Fruit fly (Drosophila melanogaster) whole organism, embryonic: ENCODE measurements around the gene CG13700.

ENCODE experiments used
- CG10462 ChIP-seq: fragments of 200-800 bp; sonication (Bioruptor generic); optimal IDR thresholded peaks from 2 replicates; lab custom pipeline; 2016; ENCODE audit warnings: missing biosample characterization, missing genetic modification characterization
- CG11456 ChIP-seq: fragments of 200-800 bp; sonication (Bioruptor generic); IDR thresholded peaks from 3 replicates; pipeline ENCODE4 v1.3.6; 2022; ENCODE audit warnings: missing biosample characterization, missing genetic modification characterization
- CG11560 ChIP-seq: fragments of 200-800 bp; sonication (Bioruptor generic); IDR thresholded peaks from 3 replicates; pipeline ENCODE4 v1.3.6; 2022; ENCODE audit warnings: missing biosample characterization, missing genetic modification characterization
- CG12219 ChIP-seq: fragments of 200-800 bp; sonication (Bioruptor generic); optimal IDR thresholded peaks from 3 replicates; lab custom pipeline; 2018; ENCODE audit warnings: missing biosample characterization, mild to moderate bottlenecking, missing genetic modification characterization
- CG14014 ChIP-seq: fragments of 200-800 bp; sonication (Bioruptor generic); IDR thresholded peaks from 2 replicates; pipeline ENCODE4 v1.3.6; 2022; ENCODE audit warnings: missing biosample characterization, missing genetic modification characterization
- CG14050 ChIP-seq: fragments of 200-800 bp; sonication (Bioruptor generic); IDR thresholded peaks from 3 replicates; pipeline ENCODE4 v1.3.6; 2022; ENCODE audit warnings: missing biosample characterization, missing genetic modification characterization
- CG14441 ChIP-seq: fragments of 200-800 bp; sonication (Bioruptor generic); IDR thresholded peaks from 2 replicates; pipeline ENCODE4 v1.3.6; 2022; ENCODE audit warnings: missing biosample characterization, missing genetic modification characterization
- CG15011 ChIP-seq: fragments of 200-800 bp; sonication (Bioruptor generic); optimal IDR thresholded peaks from 3 replicates; lab custom pipeline; 2018; ENCODE audit warnings: missing biosample characterization, mild to moderate bottlenecking, missing genetic modification characterization
- CG17328 ChIP-seq: fragments of 200-800 bp; sonication (Bioruptor generic); IDR thresholded peaks from 2 replicates; pipeline ENCODE4 v1.3.6; 2022; ENCODE audit warnings: missing biosample characterization, missing genetic modification characterization
- CG18476 ChIP-seq: fragments of 200-800 bp; sonication (Bioruptor generic); optimal IDR thresholded peaks from 2 replicates; lab custom pipeline; 2016; ENCODE audit warnings: missing biosample characterization, mild to moderate bottlenecking, missing genetic modification characterization
- CG2120 ChIP-seq: fragments of 200-800 bp; sonication (Bioruptor generic); optimal IDR thresholded peaks from 3 replicates; lab custom pipeline; 2016; ENCODE audit warnings: missing biosample characterization, missing genetic modification characterization
- CG30403 ChIP-seq: fragments of 200-800 bp; sonication (Bioruptor generic); optimal IDR thresholded peaks from 3 replicates; lab custom pipeline; 2016; ENCODE audit warnings: missing biosample characterization, missing genetic modification characterization
- CG3281 ChIP-seq: fragments of 200-800 bp; sonication (Bioruptor generic); optimal IDR thresholded peaks from 3 replicates; lab custom pipeline; 2017; ENCODE audit warnings: missing biosample characterization, mild to moderate bottlenecking, missing genetic modification characterization
- CG5180 ChIP-seq: fragments of 200-800 bp; sonication (Bioruptor generic); optimal IDR thresholded peaks from 3 replicates; lab custom pipeline; 2017; ENCODE audit warnings: missing biosample characterization, missing genetic modification characterization, mild to moderate bottlenecking, moderate library complexity, missing genetic modification reagents
- CG7357 ChIP-seq: fragments of 200-800 bp; sonication (Bioruptor generic); IDR thresholded peaks from 3 replicates; pipeline ENCODE4 v1.3.6; 2022; ENCODE audit warnings: missing biosample characterization, missing genetic modification characterization
- CG7372 ChIP-seq: fragments of 200-800 bp; sonication (Bioruptor generic); IDR thresholded peaks from 2 replicates; pipeline ENCODE4 v1.3.6; 2022; ENCODE audit warnings: missing biosample characterization, missing genetic modification characterization
- CG7556 ChIP-seq: fragments of 200-800 bp; sonication (Bioruptor generic); optimal IDR thresholded peaks from 2 replicates; lab custom pipeline; 2017; ENCODE audit warnings: missing biosample characterization, mild to moderate bottlenecking, missing genetic modification characterization
- CG7839 ChIP-seq: fragments of 200-800 bp; sonication (Bioruptor generic); optimal IDR thresholded peaks from 3 replicates; lab custom pipeline; 2018; ENCODE audit warnings: missing biosample characterization, mild to moderate bottlenecking, missing genetic modification characterization, moderate library complexity
- CG8944 ChIP-seq: fragments of 200-800 bp; sonication (Bioruptor generic); optimal IDR thresholded peaks from 3 replicates; lab custom pipeline; 2016; ENCODE audit warnings: missing biosample characterization, missing genetic modification characterization
- D19A ChIP-seq: fragments of 200-800 bp; optimal IDR thresholded peaks from 3 replicates; lab custom pipeline; 2019; ENCODE audit warnings: missing biosample characterization, mild to moderate bottlenecking, missing genetic modification characterization, moderate library complexity
- Deaf1 ChIP-seq: fragments of 200-800 bp; optimal IDR thresholded peaks from 3 replicates; lab custom pipeline; 2019; ENCODE audit warnings: missing biosample characterization, mild to moderate bottlenecking, missing genetic modification characterization, moderate library complexity
- Dek ChIP-seq: fragments of 200-800 bp; sonication (Bioruptor generic); optimal IDR thresholded peaks from 3 replicates; lab custom pipeline; 2019; ENCODE audit warnings: missing biosample characterization, mild to moderate bottlenecking, missing genetic modification characterization, moderate library complexity
- Dip2 ChIP-seq: fragments of 200-800 bp; sonication (Bioruptor generic); IDR thresholded peaks from 2 replicates; pipeline ENCODE4 v1.3.6; 2022; ENCODE audit warnings: missing biosample characterization, missing genetic modification characterization
- Dll ChIP-seq: fragments of 200-800 bp; sonication (Bioruptor generic); IDR thresholded peaks from 4 replicates; pipeline ENCODE4 v1.3.6; 2022; ENCODE audit warnings: missing biosample characterization, missing genetic modification characterization; ENCODE audit not compliant: partially characterized antibody
- Drgx ChIP-seq: fragments of 200-800 bp; sonication (Bioruptor generic); IDR thresholded peaks from 2 replicates; pipeline ENCODE4 v1.3.6; 2022; ENCODE audit warnings: missing biosample characterization, missing genetic modification characterization
- GATAe ChIP-seq: fragments of 200-800 bp; sonication (Bioruptor generic); conservative IDR thresholded peaks from 2 replicates; pipeline ENCODE4 v1.3.6; 2022; ENCODE audit warnings: missing biosample characterization, missing genetic modification characterization
- HHEX ChIP-seq: fragments of 200-800 bp; sonication (Bioruptor generic); optimal IDR thresholded peaks from 3 replicates; lab custom pipeline; 2017; ENCODE audit warnings: missing biosample characterization, mild to moderate bottlenecking, missing genetic modification characterization, missing genetic modification reagents
- Hr3 ChIP-seq: fragments of 200-800 bp; sonication (Bioruptor generic); optimal IDR thresholded peaks from 3 replicates; lab custom pipeline; 2016; ENCODE audit warnings: missing biosample characterization, missing genetic modification characterization
- Nf-YC ChIP-seq: fragments of 200-800 bp; optimal IDR thresholded peaks from 3 replicates; lab custom pipeline; 2019; ENCODE audit warnings: missing biosample characterization, mild to moderate bottlenecking, missing genetic modification characterization, moderate library complexity
- NfI ChIP-seq: fragments of 200-800 bp; sonication (Bioruptor generic); optimal IDR thresholded peaks from 3 replicates; lab custom pipeline; 2018; ENCODE audit warnings: missing biosample characterization, mild to moderate bottlenecking, missing genetic modification characterization, moderate library complexity
- Oli ChIP-seq: fragments of 200-800 bp; sonication (Bioruptor generic); optimal IDR thresholded peaks from 2 replicates; lab custom pipeline; 2018; ENCODE audit warnings: missing biosample characterization, mild to moderate bottlenecking, missing genetic modification characterization, moderate library complexity
- Ravus ChIP-seq: fragments of 200-800 bp; sonication (Bioruptor generic); IDR thresholded peaks from 2 replicates; pipeline ENCODE4 v1.3.6; 2022; ENCODE audit warnings: missing biosample characterization, missing genetic modification characterization
- Sox102F ChIP-seq: fragments of 200-800 bp; sonication (Bioruptor generic); optimal IDR thresholded peaks from 2 replicates; lab custom pipeline; 2018; ENCODE audit warnings: missing biosample characterization, mild to moderate bottlenecking, missing genetic modification characterization, moderate library complexity
- aop ChIP-seq: fragments of 200-800 bp; sonication (Bioruptor generic); IDR thresholded peaks from 2 replicates; pipeline ENCODE4 v1.3.6; 2022; ENCODE audit warnings: missing biosample characterization, missing genetic modification characterization
- az2 ChIP-seq: fragments of 200-800 bp; sonication (Bioruptor generic); optimal IDR thresholded peaks from 3 replicates; lab custom pipeline; 2016; ENCODE audit warnings: missing biosample characterization, missing genetic modification characterization
- ci ChIP-seq: fragments of 200-800 bp; sonication (Bioruptor generic); IDR thresholded peaks from 3 replicates; pipeline ENCODE4 v1.3.6; 2022; ENCODE audit warnings: missing biosample characterization, missing genetic modification characterization
- da ChIP-seq: fragments of 200-800 bp; sonication (Bioruptor generic); optimal IDR thresholded peaks from 2 replicates; lab custom pipeline; 2016; ENCODE audit warnings: missing biosample characterization, missing genetic modification characterization
- eve ChIP-seq, 2 experiments: fragments of >200 bp; optimal IDR thresholded peaks; 2 replicates each; lab custom pipeline; 2017; ENCODE audit warnings: missing biosample characterization in 2 of 2, missing genetic modification characterization in 2 of 2
- gce ChIP-seq: fragments of 200-800 bp; sonication (Bioruptor generic); IDR thresholded peaks from 3 replicates; pipeline ENCODE4 v1.3.6; 2022; ENCODE audit warnings: missing biosample characterization, missing genetic modification characterization
- gsb ChIP-seq: fragments of 200-800 bp; sonication (Bioruptor generic); IDR thresholded peaks from 2 replicates; pipeline ENCODE4 v1.3.6; 2022; ENCODE audit warnings: missing biosample characterization, missing genetic modification characterization
- gsb-n ChIP-seq: fragments of 200-800 bp; sonication (Bioruptor generic); optimal IDR thresholded peaks from 3 replicates; lab custom pipeline; 2018; ENCODE audit warnings: missing biosample characterization, mild to moderate bottlenecking, missing genetic modification characterization
- kni ChIP-seq: fragments of 200-800 bp; sonication (Bioruptor generic); optimal IDR thresholded peaks from 3 replicates; lab custom pipeline; 2017; ENCODE audit warnings: mild to moderate bottlenecking, missing biosample characterization, missing genetic modification reagents, missing genetic modification characterization
- pum ChIP-seq: fragments of 200-800 bp; sonication (Bioruptor generic); optimal IDR thresholded peaks from 2 replicates; lab custom pipeline; 2016; ENCODE audit warnings: missing biosample characterization, missing genetic modification characterization
- pzg ChIP-seq: fragments of 200-800 bp; sonication (Bioruptor generic); optimal IDR thresholded peaks from 3 replicates; lab custom pipeline; 2018; ENCODE audit warnings: missing biosample characterization, mild to moderate bottlenecking, missing genetic modification characterization, moderate library complexity
- rib ChIP-seq: fragments of 200-800 bp; sonication (Bioruptor generic); IDR thresholded peaks from 2 replicates; pipeline ENCODE4 v1.3.6; 2022; ENCODE audit warnings: missing biosample characterization, missing genetic modification characterization
- run ChIP-seq: fragments of 200-800 bp; sonication (Bioruptor generic); optimal IDR thresholded peaks from 3 replicates; lab custom pipeline; 2018; ENCODE audit warnings: missing biosample characterization, mild to moderate bottlenecking, missing genetic modification characterization
- slbo ChIP-seq: fragments of 200-800 bp; sonication (Bioruptor generic); IDR thresholded peaks from 2 replicates; pipeline ENCODE4 v1.3.6; 2022; ENCODE audit warnings: missing biosample characterization, missing genetic modification characterization
- trh ChIP-seq: fragments of 200-800 bp; sonication (Bioruptor generic); optimal IDR thresholded peaks from 2 replicates; lab custom pipeline; 2016; ENCODE audit warnings: missing biosample characterization, missing genetic modification characterization
- wor ChIP-seq: fragments of 200-800 bp; sonication (Bioruptor generic); IDR thresholded peaks from 2 replicates; pipeline ENCODE4 v1.3.6; 2022; ENCODE audit warnings: missing biosample characterization, missing genetic modification characterization
- z ChIP-seq: fragments of 200-800 bp; sonication (Bioruptor generic); IDR thresholded peaks from 3 replicates; pipeline ENCODE4 v1.3.6; 2022; ENCODE audit warnings: missing biosample characterization, missing genetic modification characterization

CG13700 gene

dm6 chr3L:18272321-18273054 is 28.6 kb downstream of the CG13700 start (continued):
- TF ChIP-seq CG30403 (GFP tag; lab: Kevin White, UChicago) (peak; percentile 51), Deaf1 (tag; lab: Kevin White, UChicago) (peak; percentile 80), CG14014 (GFP tag; lab: Robert Waterston, UW) (peak; percentile 28; the same call in 1 of the 2 replicates), z (GFP tag; lab: Robert Waterston, UW) (peak; percentile 88), gsb-n (tag; lab: Kevin White, UChicago) (peak; percentile 30), CG11456 (GFP tag; lab: Robert Waterston, UW) (no peak), GATAe (GFP tag; lab: Robert Waterston, UW) (no peak), CG15011 (no peak), pum (GFP tag; lab: Kevin White, UChicago) (peak; percentile 10), Dek (tag; lab: Kevin White, UChicago) (no peak), Drgx (GFP tag; lab: Robert Waterston, UW) (no peak), pzg (GFP tag; lab: Kevin White, UChicago) (no peak), Ravus (GFP tag; lab: Robert Waterston, UW) (no peak), ci (peak; percentile 54; the same call in 1 of the 3 replicates), CG17328 (GFP tag; lab: Robert Waterston, UW) (peak; percentile 59; the same call in 1 of the 2 replicates), slbo (GFP tag; lab: Robert Waterston, UW) (no peak), CG12219 (GFP tag; lab: Kevin White, UChicago) (peak; percentile 20), CG14441 (GFP tag; lab: Robert Waterston, UW) (0 out of 2 replicates have a peak, but pooled peaks have one; percentile 4), run (tag; lab: Kevin White, UChicago) (peak; percentile 6), gsb (GFP tag; lab: Robert Waterston, UW) (no peak), HHEX (GFP tag; lab: Kevin White, UChicago) (peak; percentile 4), CG7839 (tag; lab: Kevin White, UChicago) (peak; percentile 66), eve (GFP tag; optimal IDR thresholded peaks at IDR 0.05; lab: Kevin White, UChicago) (peak in 1 of 2 experiments; percentile 84), CG14050 (GFP tag; lab: Robert Waterston, UW) (no peak), az2 (peak; percentile 20), CG7357 (GFP tag; lab: Robert Waterston, UW) (peak; percentile 48; the same call in 1 of the 3 replicates), CG3281 (peak; percentile 29), kni (GFP tag; lab: Kevin White, UChicago) (peak; percentile 64), CG8944 (GFP tag; lab: Kevin White, UChicago) (no peak), NfI (GFP tag; lab: Kevin White, UChicago) (no peak), Sox102F (peak; percentile 41), gce (GFP tag; lab: Robert Waterston, UW) (0 out of 3 replicates have a peak, but pooled peaks have one; percentile 33), aop (GFP tag; lab: Robert Waterston, UW) (no peak), Nf-YC (tag; lab: Kevin White, UChicago) (peak; percentile 22), CG7556 (GFP tag; lab: Kevin White, UChicago) (peak; percentile 59), CG18476 (GFP tag; lab: Kevin White, UChicago) (peak; percentile 100), CG7372 (GFP tag; lab: Robert Waterston, UW) (no peak), Dll (GFP tag; lab: Robert Waterston, UW) (no peak), wor (GFP tag; lab: Robert Waterston, UW) (0 out of 2 replicates have a peak, but pooled peaks have one; percentile 24), rib (no peak), CG10462 (no peak), trh (GFP tag; lab: Kevin White, UChicago) (no peak), Dip2 (GFP tag; lab: Robert Waterston, UW) (no peak), CG11560 (tag; lab: Robert Waterston, UW) (no peak), D19A (peak; percentile 54), CG5180 (peak; percentile 77), Hr3 (GFP tag; lab: Kevin White, UChicago) (no peak), da (GFP tag; lab: Kevin White, UChicago) (no peak), CG2120 (GFP tag; lab: Kevin White, UChicago) (peak; percentile 24), Oli (tag; lab: Kevin White, UChicago) (peak; percentile 45)
